Worm (Caenorhabditis elegans): ENCODE data around the gene T28D9.4.

The T28D9.4 gene

DNA sequence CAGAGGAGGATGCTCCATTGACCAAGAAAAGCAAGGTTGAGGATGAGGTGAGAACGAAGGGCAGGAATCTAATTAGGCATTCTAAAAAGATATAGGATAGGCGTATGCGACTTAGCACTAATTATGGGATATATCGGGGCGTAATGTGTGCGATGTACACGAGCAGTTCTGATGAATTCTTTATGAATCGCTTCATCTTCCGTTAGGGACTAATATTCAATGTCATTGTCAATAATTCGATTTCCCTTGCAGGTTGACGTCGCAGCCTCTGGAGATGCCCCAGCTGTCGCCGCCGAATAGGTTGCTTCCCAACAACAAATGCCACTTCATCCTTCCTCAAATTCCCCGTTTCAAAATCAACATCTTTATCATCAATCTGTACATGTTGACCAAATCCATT is 16.4 kb downstream of the T28D9.4 start:
- TF ChIP-seq ces-1 (GFP tag; optimal IDR thresholded peaks at IDR 0.05) (peak; percentile 90), nhr-76 (tag; optimal IDR thresholded peaks at IDR 0.05) (no peak)

DNA sequence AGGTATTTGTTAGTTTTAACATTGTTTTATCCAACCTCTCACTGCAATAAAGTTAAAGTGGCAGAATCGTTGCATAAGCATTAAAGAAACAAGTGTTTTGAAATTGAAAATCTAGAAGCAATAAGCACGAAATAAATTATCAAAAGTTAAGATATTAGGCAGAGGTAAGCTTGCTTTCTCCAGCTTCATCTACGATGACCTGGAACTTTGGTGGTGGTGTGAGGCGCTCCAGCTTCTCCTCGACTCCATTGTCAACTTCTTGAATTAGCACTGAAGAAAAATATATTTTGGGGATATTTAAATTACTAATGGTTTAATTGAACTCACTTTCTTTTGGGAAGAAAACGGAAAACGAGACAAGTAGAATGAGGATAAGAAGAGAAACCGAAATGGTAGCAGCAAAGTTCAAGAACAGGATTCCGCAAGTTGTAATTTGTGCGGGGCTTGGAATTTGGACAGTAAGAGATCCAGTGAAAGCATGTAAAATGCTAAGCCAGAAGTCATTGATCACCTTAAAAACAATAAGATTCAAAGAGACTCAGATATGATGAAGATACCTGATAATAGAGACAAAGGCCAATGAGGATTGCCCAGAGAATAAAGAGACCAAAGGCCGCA is 17.1 kb downstream of the T28D9.4 start:
- TF ChIP-seq elt-3 (tag; optimal IDR thresholded peaks at IDR 0.05): no peak
- no peak for TF ChIP-seq ham-2 (GFP tag; optimal IDR thresholded peaks at IDR 0.05)

DNA sequence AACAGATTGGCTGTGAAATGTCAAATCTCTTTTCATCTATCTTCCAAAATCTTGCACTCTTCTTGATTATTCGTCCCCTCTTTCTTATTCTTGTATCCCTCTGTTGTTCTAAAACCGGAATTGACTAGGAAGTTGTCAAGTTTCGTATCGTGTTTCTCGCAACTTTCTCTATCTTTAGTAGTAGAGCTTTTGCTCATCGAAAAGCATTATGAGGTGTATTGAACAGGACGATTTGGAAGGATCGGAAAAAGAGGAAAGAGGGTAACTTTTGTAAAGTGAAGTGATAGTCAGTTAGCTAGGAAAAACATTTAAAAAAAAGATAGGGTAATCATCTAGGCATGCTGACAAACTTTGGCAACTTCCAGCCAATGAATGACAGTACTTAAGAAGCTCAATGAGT is 19.7 kb downstream of the T28D9.4 start:
- TF ChIP-seq drap-1 (GFP tag; optimal IDR thresholded peaks at IDR 0.05): no peak
- no peak for TF ChIP-seq snpc-4 (tag; optimal IDR thresholded peaks at IDR 0.05)
- no peak for TF ChIP-seq ceh-39 (tag; optimal IDR thresholded peaks at IDR 0.05)
- TF ChIP-seq tbx-8 (GFP tag; optimal IDR thresholded peaks at IDR 0.05): no peak
- no peak for TF ChIP-seq ceh-43 (GFP tag; optimal IDR thresholded peaks at IDR 0.05)

DNA sequence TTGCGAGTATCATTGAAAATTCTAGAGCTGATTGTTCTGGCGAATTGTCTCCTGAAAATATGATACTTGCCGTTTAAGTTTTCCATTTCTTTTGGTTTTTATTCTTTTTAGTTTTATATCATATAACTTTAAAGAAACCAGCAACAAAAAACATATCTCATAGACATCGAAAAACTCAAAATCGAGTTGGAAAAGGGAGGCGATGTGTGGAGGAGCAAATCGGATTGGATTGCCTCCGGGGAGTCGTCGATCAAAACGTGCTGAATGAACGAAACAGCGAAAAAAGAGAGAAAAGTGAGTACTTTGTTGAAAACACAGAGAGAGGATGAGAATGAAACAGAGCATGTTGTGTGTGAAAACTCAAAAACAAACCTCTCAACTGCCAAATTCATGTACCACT is 20.4 kb downstream of the T28D9.4 start:
- TF ChIP-seq ces-1 (GFP tag; optimal IDR thresholded peaks at IDR 0.05) (peak; percentile 34), elt-1 (tag; optimal IDR thresholded peaks at IDR 0.05; ENCODE audit: borderline replicate concordance, insufficient read depth) (no peak)

DNA sequence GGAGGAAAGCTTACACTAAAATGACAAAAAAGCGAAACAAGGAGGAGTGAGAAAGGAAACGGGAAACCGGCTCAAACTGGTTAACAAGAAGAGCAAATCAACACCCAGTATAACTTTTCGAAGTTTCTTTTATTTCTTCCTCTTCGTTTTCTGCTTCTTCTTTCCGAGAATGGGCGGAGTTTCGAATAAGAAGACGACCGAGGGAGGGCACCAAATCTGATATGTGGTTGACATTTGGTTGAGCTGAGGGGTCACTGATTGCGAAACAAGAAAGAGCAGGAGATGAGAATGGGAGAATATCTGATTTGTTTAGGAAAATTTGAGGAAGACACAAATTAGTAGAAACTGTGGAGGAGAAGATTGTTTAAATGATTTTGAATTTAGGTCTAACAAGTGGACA is 21.9 kb downstream of the T28D9.4 start:
- no peak for TF ChIP-seq mab-5 (tag; optimal IDR thresholded peaks at IDR 0.05)
- no peak for TF ChIP-seq nhr-12 (tag; optimal IDR thresholded peaks at IDR 0.05)
- no peak for TF ChIP-seq nhr-28 (tag; optimal IDR thresholded peaks at IDR 0.05)
- no peak for TF ChIP-seq unc-120 (tag; optimal IDR thresholded peaks at IDR 0.05; ENCODE audit: poor library complexity, severe bottlenecking)
- TF ChIP-seq nhr-2 (tag; optimal IDR thresholded peaks at IDR 0.05): no peak
- no peak for TF ChIP-seq hlh-1 (tag; optimal IDR thresholded peaks at IDR 0.05)
- peak; percentile 52 for TF ChIP-seq ces-1 (GFP tag; optimal IDR thresholded peaks at IDR 0.05)

DNA sequence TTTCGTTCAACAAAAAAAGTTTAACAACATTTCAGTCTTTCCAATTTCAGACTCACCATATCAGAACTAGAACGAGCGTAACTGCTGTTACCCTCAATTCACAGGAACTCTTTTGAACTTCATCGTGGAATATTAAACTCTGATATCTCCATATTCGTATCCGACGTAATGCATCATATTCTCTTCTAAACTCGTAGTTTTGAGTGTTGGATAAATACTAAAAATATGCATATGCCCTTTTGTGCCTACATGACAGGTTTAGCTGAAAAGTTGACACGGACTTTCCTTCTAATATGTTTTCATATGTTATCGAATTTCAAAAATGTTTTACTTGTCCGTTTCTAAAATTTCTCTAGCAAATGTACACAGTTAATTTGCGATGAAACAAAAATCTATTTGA is 22.3 kb downstream of the T28D9.4 start, which contains the start of gene twk-49:
TSS of gene twk-49 (minus strand) at position 101 of the 400 bp plus-strand sequence.
- no peak for TF ChIP-seq nhr-12 (tag; optimal IDR thresholded peaks at IDR 0.05)
- no peak for TF ChIP-seq flh-1 (GFP tag; optimal IDR thresholded peaks at IDR 0.05)
- no peak for TF ChIP-seq ceh-43 (GFP tag; optimal IDR thresholded peaks at IDR 0.05)
- no peak for TF ChIP-seq ham-2 (GFP tag; optimal IDR thresholded peaks at IDR 0.05)
- TF ChIP-seq cnd-1 (tag; optimal IDR thresholded peaks at IDR 0.05): no peak
- TF ChIP-seq pha-4 (tag; optimal IDR thresholded peaks at IDR 0.05): no peak
- TF ChIP-seq ztf-11 (tag; optimal IDR thresholded peaks at IDR 0.05): no peak
- no peak for TF ChIP-seq lin-32 (GFP tag; optimal IDR thresholded peaks at IDR 0.05)
- no peak for TF ChIP-seq ceh-83 (GFP tag; optimal IDR thresholded peaks at IDR 0.05)
- no peak for TF ChIP-seq nhr-2 (tag; optimal IDR thresholded peaks at IDR 0.05)
- no peak for TF ChIP-seq mab-5 (tag; optimal IDR thresholded peaks at IDR 0.05)
- TF ChIP-seq hlh-1 (tag; optimal IDR thresholded peaks at IDR 0.05): no peak
- TF ChIP-seq tbx-8 (GFP tag; optimal IDR thresholded peaks at IDR 0.05): no peak
- TF ChIP-seq nhr-28 (tag; optimal IDR thresholded peaks at IDR 0.05): no peak
- TF ChIP-seq bed-3 (GFP tag; optimal IDR thresholded peaks at IDR 0.05): no peak

DNA sequence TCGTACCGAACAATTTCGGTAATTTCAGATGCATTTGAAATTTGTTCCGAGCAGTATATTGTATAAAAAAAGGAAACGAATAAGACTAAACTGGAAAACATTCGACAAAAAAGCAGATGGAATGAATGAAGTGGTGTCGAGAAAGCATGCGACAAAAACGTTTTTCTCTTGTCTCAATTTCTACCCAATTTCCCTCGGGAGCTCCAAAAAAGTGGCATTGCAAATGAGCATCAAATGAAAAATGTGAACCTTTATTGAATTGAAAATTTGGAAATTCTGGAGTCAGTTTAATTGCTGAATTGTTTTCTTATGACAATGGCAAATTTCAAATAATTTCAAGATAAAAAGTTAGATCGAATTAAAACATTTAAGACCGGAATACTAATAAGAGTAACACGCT is 23.4 kb downstream of the T28D9.4 start, which contains the start of gene R05G9.5:
TSS of gene R05G9.5 (minus strand) at position 101 of the 400 bp plus-strand sequence.
- no peak for TF ChIP-seq nhr-76 (tag; optimal IDR thresholded peaks at IDR 0.05)

DNA sequence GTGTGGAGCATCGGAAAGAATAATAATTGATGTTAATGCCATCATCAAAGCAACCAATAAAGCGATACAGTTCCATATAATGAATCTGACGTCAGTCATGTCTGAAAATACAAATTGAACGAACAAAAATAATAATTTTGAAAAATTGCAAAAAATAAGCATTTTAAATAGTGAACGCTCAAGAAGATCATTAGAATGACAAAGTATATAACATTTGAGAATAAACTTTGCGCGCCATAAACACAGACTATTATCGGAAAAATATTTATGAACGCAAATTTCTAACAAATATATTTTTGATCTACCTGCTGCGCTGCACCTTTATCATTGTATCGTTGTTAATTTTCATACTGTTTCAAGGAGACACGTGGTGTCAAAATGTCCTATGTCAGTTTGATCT is 24.7 kb downstream of the T28D9.4 start, which contains the start of gene R05G9.3:
TSS of gene R05G9.3 (minus strand) at position 101 of the 400 bp plus-strand sequence.
- TF ChIP-seq mls-2 (tag; optimal IDR thresholded peaks at IDR 0.05): no peak
- TF ChIP-seq snpc-4 (tag; optimal IDR thresholded peaks at IDR 0.05): no peak
- TF ChIP-seq zip-8 (tag; optimal IDR thresholded peaks at IDR 0.05): no peak
